Worm (Caenorhabditis elegans): ENCODE results near the gene Y75B12A.2.

- TF ChIP-seq him-1 (tag; optimal IDR thresholded peaks at IDR 0.05) = no peak
- TF ChIP-seq W03F9.2 (tag; optimal IDR thresholded peaks at IDR 0.05) = no peak
- TF ChIP-seq dao-5 (tag; optimal IDR thresholded peaks at IDR 0.05) = no peak
Measured at ce11 chrV:15156504-15156903, 47.1 kb downstream of the Y75B12A.2 start.
